Worm (Caenorhabditis elegans) whole organism, L4/young adult: ENCODE results near the gene hrg-1.

Source experiments
- W03F9.2 ChIP-seq: fragments of 150-350 bp; optimal IDR thresholded peaks from 2 replicates; lab custom pipeline; 2014; ENCODE audit warnings: missing biosample characterization, missing genetic modification characterization
- dao-5 ChIP-seq: sonication (generic microtip); optimal IDR thresholded peaks from 2 replicates; lab custom pipeline; 2016; ENCODE audit warnings: missing genotype, missing genetic modification characterization, moderate library complexity, missing compliant biosample characterization
- him-1 ChIP-seq: sonication (generic microtip); optimal IDR thresholded peaks from 2 replicates; lab custom pipeline; 2016; ENCODE audit warnings: missing genotype, missing genetic modification reagents, missing genetic modification characterization, missing compliant biosample characterization

The hrg-1 gene

ce11 chrX:3960345-3960744 is 55.7 kb downstream of the hrg-1 start:
- TF ChIP-seq dao-5 (tag; lab: Kevin White, UChicago): no peak
- no peak for TF ChIP-seq W03F9.2 (tag; lab: Kevin White, UChicago)
- no peak for TF ChIP-seq him-1

- TF ChIP-seq dao-5 (tag; lab: Kevin White, UChicago) (no peak), him-1 (no peak), W03F9.2 (tag; lab: Kevin White, UChicago) (no peak)
These were observed 56.8 kb downstream of the hrg-1 start for ce11 chrX:3959221-3959620.

ce11 chrX:3958252-3958651 is 57.8 kb downstream of the hrg-1 start, which contains the start of gene lin-18:
Gene lin-18 (plus strand): TSS chrX:3958552.
- no peak for TF ChIP-seq W03F9.2 (tag; lab: Kevin White, UChicago)
- TF ChIP-seq dao-5 (tag; lab: Kevin White, UChicago): no peak
- no peak for TF ChIP-seq him-1
